Worm (Caenorhabditis elegans): ENCODE measurements around the gene F19B10.5.

- TF ChIP-seq let-526 (GFP tag; IDR thresholded peaks at IDR 0.05) (no peak), madf-6 (GFP tag; IDR thresholded peaks at IDR 0.05) (no peak), lsy-27 (tag; optimal IDR thresholded peaks at IDR 0.05; ENCODE audit: borderline replicate concordance, insufficient read depth) (no peak), C06A6.2 (GFP tag; conservative IDR thresholded peaks at IDR 0.05) (no peak), Y56A3A.18 (GFP tag; IDR thresholded peaks at IDR 0.05) (no peak), lin-54 (GFP tag; optimal IDR thresholded peaks at IDR 0.05) (no peak), dox-1 (GFP tag; IDR thresholded peaks at IDR 0.05) (no peak), madf-3 (GFP tag; IDR thresholded peaks at IDR 0.05) (no peak), rpc-1 (optimal IDR thresholded peaks at IDR 0.05) (no peak), rpc-1 (tag; optimal IDR thresholded peaks at IDR 0.05) (no peak), ama-1 (optimal IDR thresholded peaks at IDR 0.05) (no peak), ama-1 (GFP tag; optimal IDR thresholded peaks at IDR 0.05) (no peak), gei-17 (GFP tag; optimal IDR thresholded peaks at IDR 0.05) (no peak), die-1 (tag; optimal IDR thresholded peaks at IDR 0.05) (no peak)
Measured at ce11 chrII:3639238-3639637, 16.2 kb upstream of the F19B10.5 start, which contains the start of gene fbxb-31.
